Fruit fly (Drosophila melanogaster) whole organism, embryonic: ENCODE data around the gene mbm.

ENCODE experiments used
- Abd-B ChIP-seq: fragments of 200-800 bp; sonication (Bioruptor generic); optimal IDR thresholded peaks from 2 replicates; lab custom pipeline; 2018; ENCODE audit warnings: missing biosample characterization, mild to moderate bottlenecking, missing genetic modification characterization, moderate library complexity
- Atf6 ChIP-seq: fragments of 200-800 bp; sonication (Bioruptor generic); IDR thresholded peaks from 2 replicates; pipeline ENCODE4 v1.3.6; 2022; ENCODE audit warnings: missing biosample characterization, missing genetic modification characterization
- B-H2 ChIP-seq: fragments of 200-800 bp; sonication (Bioruptor generic); optimal IDR thresholded peaks from 2 replicates; lab custom pipeline; 2018; ENCODE audit warnings: missing biosample characterization, mild to moderate bottlenecking, missing genetic modification characterization
- BEAF-32 ChIP-seq: fragments of 200-800 bp; sonication (Bioruptor generic); optimal IDR thresholded peaks from 3 replicates; lab custom pipeline; 2017; ENCODE audit warnings: missing biosample characterization, missing genetic modification characterization, mild to moderate bottlenecking, moderate library complexity, missing genetic modification reagents
- CG10462 ChIP-seq: fragments of 200-800 bp; sonication (Bioruptor generic); optimal IDR thresholded peaks from 2 replicates; lab custom pipeline; 2016; ENCODE audit warnings: missing biosample characterization, missing genetic modification characterization
- CG11247 ChIP-seq: fragments of 200-800 bp; sonication (Bioruptor generic); IDR thresholded peaks from 2 replicates; pipeline ENCODE4 v1.3.6; 2022; ENCODE audit warnings: missing biosample characterization, missing genetic modification characterization
- CG11695 ChIP-seq: fragments of 200-800 bp; sonication (Bioruptor generic); IDR thresholded peaks from 3 replicates; pipeline ENCODE4 v1.3.6; 2022; ENCODE audit warnings: missing biosample characterization, missing genetic modification characterization
- CG12104 ChIP-seq: fragments of 200-800 bp; sonication (Bioruptor generic); optimal IDR thresholded peaks from 3 replicates; lab custom pipeline; 2016; ENCODE audit warnings: missing biosample characterization, missing genetic modification characterization
- CG1602 ChIP-seq: fragments of 200-800 bp; sonication (Bioruptor generic); optimal IDR thresholded peaks from 3 replicates; lab custom pipeline; 2016; ENCODE audit warnings: missing biosample characterization, missing genetic modification characterization
- CG1603 ChIP-seq: fragments of 200-800 bp; sonication (Bioruptor generic); optimal IDR thresholded peaks from 2 replicates; lab custom pipeline; 2019; ENCODE audit warnings: missing biosample characterization, mild to moderate bottlenecking, missing genetic modification characterization, moderate library complexity
- CG1647 ChIP-seq: fragments of 200-800 bp; sonication (Bioruptor generic); optimal IDR thresholded peaks from 3 replicates; lab custom pipeline; 2016; ENCODE audit warnings: missing biosample characterization, missing genetic modification characterization
- CG17385 ChIP-seq: fragments of 200-800 bp; sonication (Bioruptor generic); optimal IDR thresholded peaks from 3 replicates; lab custom pipeline; 2018; ENCODE audit warnings: missing biosample characterization, mild to moderate bottlenecking, missing genetic modification characterization
- CG17829 ChIP-seq: fragments of 200-800 bp; optimal IDR thresholded peaks from 2 replicates; lab custom pipeline; 2019; ENCODE audit warnings: missing biosample characterization, mild to moderate bottlenecking, missing genetic modification characterization, moderate library complexity
- CG2202 ChIP-seq: fragments of 200-800 bp; sonication (Bioruptor generic); optimal IDR thresholded peaks from 2 replicates; lab custom pipeline; 2018; ENCODE audit warnings: missing biosample characterization, mild to moderate bottlenecking, missing genetic modification characterization
- CG2678 ChIP-seq: fragments of 200-800 bp; sonication (Bioruptor generic); optimal IDR thresholded peaks from 3 replicates; lab custom pipeline; 2019; ENCODE audit warnings: missing biosample characterization, mild to moderate bottlenecking, missing genetic modification characterization, moderate library complexity
- CG31224 ChIP-seq: fragments of 200-800 bp; sonication (Bioruptor generic); IDR thresholded peaks from 2 replicates; pipeline ENCODE4 v1.3.6; 2022; ENCODE audit warnings: missing biosample characterization, missing genetic modification characterization
- CG31365 ChIP-seq: fragments of 200-800 bp; sonication (Bioruptor generic); optimal IDR thresholded peaks from 2 replicates; lab custom pipeline; 2018; ENCODE audit warnings: missing biosample characterization, mild to moderate bottlenecking, missing genetic modification characterization
- CG32767 ChIP-seq: fragments of 200-800 bp; sonication (Bioruptor generic); IDR thresholded peaks from 2 replicates; pipeline ENCODE4 v1.3.6; 2022; ENCODE audit warnings: missing biosample characterization, missing genetic modification characterization
- CG6683 ChIP-seq: fragments of 200-800 bp; sonication (Bioruptor generic); optimal IDR thresholded peaks from 2 replicates; lab custom pipeline; 2017; ENCODE audit warnings: missing biosample characterization, mild to moderate bottlenecking, missing genetic modification characterization, missing genetic modification reagents
- CG7271 ChIP-seq: fragments of 200-800 bp; sonication (Bioruptor generic); optimal IDR thresholded peaks from 2 replicates; lab custom pipeline; 2018; ENCODE audit warnings: missing biosample characterization, mild to moderate bottlenecking, missing genetic modification characterization, moderate library complexity
- CG7786 ChIP-seq: fragments of 200-800 bp; sonication (Bioruptor generic); optimal IDR thresholded peaks from 2 replicates; lab custom pipeline; 2016; ENCODE audit warnings: missing biosample characterization, missing genetic modification characterization
- CHES-1-like ChIP-seq: fragments of 200-800 bp; sonication (Bioruptor generic); optimal IDR thresholded peaks from 2 replicates; lab custom pipeline; 2016; ENCODE audit warnings: missing biosample characterization, missing genetic modification characterization
- CTCF ChIP-seq: fragments of 200-800 bp; sonication (Bioruptor generic); optimal IDR thresholded peaks from 2 replicates; lab custom pipeline; 2017; ENCODE audit warnings: missing biosample characterization, mild to moderate bottlenecking, missing genetic modification characterization, moderate library complexity
- CkIIα-i1 ChIP-seq: fragments of 200-800 bp; sonication (Bioruptor generic); IDR thresholded peaks from 2 replicates; pipeline ENCODE4 v1.3.6; 2022; ENCODE audit warnings: missing biosample characterization, missing genetic modification characterization
- Deaf1 ChIP-seq: fragments of 200-800 bp; optimal IDR thresholded peaks from 3 replicates; lab custom pipeline; 2019; ENCODE audit warnings: missing biosample characterization, mild to moderate bottlenecking, missing genetic modification characterization, moderate library complexity
- Dll ChIP-seq: fragments of 200-800 bp; sonication (Bioruptor generic); IDR thresholded peaks from 4 replicates; pipeline ENCODE4 v1.3.6; 2022; ENCODE audit warnings: missing biosample characterization, missing genetic modification characterization; ENCODE audit not compliant: partially characterized antibody
- Ets65A ChIP-seq: fragments of 200-800 bp; sonication (Bioruptor generic); peaks from one replicate; lab custom pipeline; 2016; ENCODE audit warnings: missing biosample characterization, missing genetic modification characterization
- HLH3B ChIP-seq: fragments of 200-800 bp; sonication (Bioruptor generic); IDR thresholded peaks from 2 replicates; pipeline ENCODE4 v1.3.6; 2022; ENCODE audit warnings: missing biosample characterization, missing genetic modification characterization
- Hmx ChIP-seq: fragments of 200-800 bp; sonication (Bioruptor generic); optimal IDR thresholded peaks from 2 replicates; lab custom pipeline; 2016; ENCODE audit warnings: missing biosample characterization, missing genetic modification characterization
- Hsf ChIP-seq: fragments of 200-800 bp; sonication (Bioruptor generic); optimal IDR thresholded peaks from 3 replicates; lab custom pipeline; 2016; ENCODE audit warnings: missing biosample characterization, missing genetic modification characterization
- NK7.1 ChIP-seq: fragments of 200-800 bp; sonication (Bioruptor generic); optimal IDR thresholded peaks from 3 replicates; lab custom pipeline; 2016; ENCODE audit warnings: missing biosample characterization, missing genetic modification characterization
- Pdp1 ChIP-seq, 2 experiments: fragments of 200-800 bp; sonication (Bioruptor generic); optimal IDR thresholded peaks; 3 replicates each; lab custom pipeline; 2016; ENCODE audit warnings: missing biosample characterization in 2 of 2, missing genetic modification characterization in 2 of 2, mild to moderate bottlenecking in 1 of 2, moderate library complexity in 1 of 2
- Ravus ChIP-seq: fragments of 200-800 bp; sonication (Bioruptor generic); IDR thresholded peaks from 2 replicates; pipeline ENCODE4 v1.3.6; 2022; ENCODE audit warnings: missing biosample characterization, missing genetic modification characterization
- Sry-δ ChIP-seq: fragments of 200-800 bp; sonication (Bioruptor generic); optimal IDR thresholded peaks from 2 replicates; lab custom pipeline; 2016; ENCODE audit warnings: missing biosample characterization, missing genetic modification characterization
- Ssrp ChIP-seq: fragments of 200-800 bp; sonication (Bioruptor generic); optimal IDR thresholded peaks from 2 replicates; lab custom pipeline; 2018; ENCODE audit warnings: missing biosample characterization, mild to moderate bottlenecking, missing genetic modification characterization, moderate library complexity
- Tbp ChIP-seq: fragments of >200 bp; optimal IDR thresholded peaks from 2 replicates; lab custom pipeline; 2018; ENCODE audit warnings: missing biosample characterization, missing genetic modification characterization
- ato ChIP-seq: fragments of 200-800 bp; sonication (Bioruptor generic); IDR thresholded peaks from 2 replicates; pipeline ENCODE4 v1.3.6; 2022; ENCODE audit warnings: missing biosample characterization, missing genetic modification characterization; ENCODE audit not compliant: partially characterized antibody
- cg ChIP-seq: fragments of 200-800 bp; sonication (Bioruptor generic); optimal IDR thresholded peaks from 3 replicates; lab custom pipeline; 2019; ENCODE audit warnings: missing biosample characterization, mild to moderate bottlenecking, missing genetic modification characterization, moderate library complexity
- chm ChIP-seq: fragments of 200-800 bp; sonication (Bioruptor generic); IDR thresholded peaks from 2 replicates; pipeline ENCODE4 v1.3.6; 2022; ENCODE audit warnings: missing biosample characterization, missing genetic modification characterization
- crol ChIP-seq: fragments of 200-800 bp; sonication (Bioruptor generic); IDR thresholded peaks from 2 replicates; pipeline ENCODE4 v1.3.6; 2022; ENCODE audit warnings: missing biosample characterization, missing genetic modification characterization
- fd102C ChIP-seq: fragments of 200-800 bp; sonication (Bioruptor generic); optimal IDR thresholded peaks from 2 replicates; lab custom pipeline; 2018; ENCODE audit warnings: missing biosample characterization, mild to moderate bottlenecking, missing genetic modification characterization, moderate library complexity
- hth ChIP-seq: fragments of >200 bp; optimal IDR thresholded peaks from 2 replicates; lab custom pipeline; 2017; ENCODE audit warnings: inconsistent platforms
- org-1 ChIP-seq: fragments of 200-800 bp; sonication (Bioruptor generic); optimal IDR thresholded peaks from 2 replicates; lab custom pipeline; 2017; ENCODE audit warnings: missing biosample characterization, missing genetic modification characterization
- ranshi ChIP-seq: fragments of 200-800 bp; sonication (Bioruptor generic); IDR thresholded peaks from 2 replicates; pipeline ENCODE4 v1.3.6; 2022; ENCODE audit warnings: missing biosample characterization, missing genetic modification characterization
- row ChIP-seq: fragments of 200-800 bp; sonication (Bioruptor generic); IDR thresholded peaks from 3 replicates; pipeline ENCODE4 v1.3.6; 2022; ENCODE audit warnings: missing biosample characterization, missing genetic modification characterization
- run ChIP-seq: fragments of 200-800 bp; sonication (Bioruptor generic); optimal IDR thresholded peaks from 3 replicates; lab custom pipeline; 2018; ENCODE audit warnings: missing biosample characterization, mild to moderate bottlenecking, missing genetic modification characterization
- sens-2 ChIP-seq: fragments of 200-800 bp; sonication (Bioruptor generic); IDR thresholded peaks from 2 replicates; pipeline ENCODE4 v1.3.6; 2022; ENCODE audit warnings: missing biosample characterization, missing genetic modification characterization
- sisA ChIP-seq: fragments of 200-800 bp; sonication (Bioruptor generic); IDR thresholded peaks from 2 replicates; pipeline ENCODE4 v1.3.6; 2022; ENCODE audit warnings: missing biosample characterization, missing genetic modification characterization
- slbo ChIP-seq: fragments of 200-800 bp; sonication (Bioruptor generic); IDR thresholded peaks from 2 replicates; pipeline ENCODE4 v1.3.6; 2022; ENCODE audit warnings: missing biosample characterization, missing genetic modification characterization
- slp2 ChIP-seq: fragments of 200-800 bp; sonication (Bioruptor generic); optimal IDR thresholded peaks from 2 replicates; lab custom pipeline; 2016; ENCODE audit warnings: missing biosample characterization, missing genetic modification characterization
- ssp ChIP-seq: fragments of 200-800 bp; sonication (Bioruptor generic); IDR thresholded peaks from 2 replicates; pipeline ENCODE4 v1.3.6; 2022; ENCODE audit warnings: missing biosample characterization, missing genetic modification characterization
- zfh2 ChIP-seq: fragments of 200-800 bp; sonication (Bioruptor generic); optimal IDR thresholded peaks from 2 replicates; lab custom pipeline; 2016; ENCODE audit warnings: missing biosample characterization, missing genetic modification characterization

Gene mbm

DNA sequence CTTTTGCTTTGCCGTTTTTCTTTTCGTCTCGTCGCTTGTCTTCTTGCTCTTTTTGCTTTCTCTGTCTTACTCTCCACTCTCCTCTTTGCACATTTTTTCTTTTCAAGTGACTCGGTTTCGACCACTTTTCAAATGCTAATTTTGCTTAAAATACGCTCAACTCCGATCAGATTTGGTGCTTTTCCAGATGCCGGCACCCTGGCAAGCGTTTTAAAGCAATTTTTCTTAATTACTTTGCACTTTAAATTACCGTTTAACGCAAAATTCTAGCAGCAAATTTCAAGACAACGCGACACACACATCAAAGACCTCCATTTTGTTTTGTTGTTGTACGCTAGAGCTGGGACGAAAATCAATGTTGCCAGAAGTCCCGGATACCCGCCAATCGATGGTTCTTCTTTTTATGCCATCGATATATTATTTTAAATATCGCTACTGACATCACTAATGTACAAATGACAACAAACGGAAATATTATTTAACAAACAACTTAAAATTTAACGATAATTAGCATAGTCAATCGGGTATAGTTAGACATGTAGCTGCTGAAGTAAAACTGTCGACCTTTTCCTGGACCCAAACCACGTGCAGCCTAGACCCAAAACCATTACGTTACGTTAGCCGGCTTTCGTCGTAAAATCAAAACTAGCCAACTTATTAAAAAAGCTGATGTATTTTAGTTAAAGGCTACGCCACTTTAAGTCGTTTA lies 22.9 kb downstream of the mbm start, which contains the start of gene kis (continued):
- peak; percentile 61 for TF ChIP-seq slbo
- TF ChIP-seq Dll, result peak; percentile 97
- TF ChIP-seq row (GFP tag; lab: Robert Waterston, UW), result peak; percentile 61
- TF ChIP-seq ssp (GFP tag; lab: Robert Waterston, UW), result no peak
- TF ChIP-seq Ssrp, result no peak
- TF ChIP-seq CG31365 (tag; lab: Kevin White, UChicago), result peak; percentile 12
- TF ChIP-seq ato (GFP tag; lab: Robert Waterston, UW), result peak; percentile 91
- no peak for TF ChIP-seq CG12104
- no peak for TF ChIP-seq Hmx (GFP tag; lab: Kevin White, UChicago)
- TF ChIP-seq CG2202, result no peak
- TF ChIP-seq Ravus, result no peak
- TF ChIP-seq org-1 (GFP tag; lab: Kevin White, UChicago), result no peak
- no peak for TF ChIP-seq CG6683
- TF ChIP-seq Abd-B, result peak; percentile 57
- no peak; the same call in 1 of the 2 replicates for TF ChIP-seq HLH3B (GFP tag; lab: Robert Waterston, UW)
- TF ChIP-seq sens-2, result no peak
- no peak for TF ChIP-seq hth (lab: Kevin White, UChicago)
- TF ChIP-seq CG10462 (GFP tag; lab: Kevin White, UChicago), result no peak
- TF ChIP-seq NK7.1, result peak; percentile 3
- no peak for TF ChIP-seq CG1602 (GFP tag; lab: Kevin White, UChicago)
- no peak for TF ChIP-seq Atf6 (GFP tag; lab: Robert Waterston, UW)
- 0 out of 2 replicates have a peak, but pooled peaks have one; percentile 29 for TF ChIP-seq chm (GFP tag; lab: Robert Waterston, UW)
- TF ChIP-seq CG17829, result peak; percentile 37
- peak; percentile 59 for TF ChIP-seq Hsf
- TF ChIP-seq cg (GFP tag; lab: Kevin White, UChicago), result peak; percentile 47
- peak; percentile 1 for TF ChIP-seq CG17385 (GFP tag; lab: Kevin White, UChicago)
- peak; percentile 52 for TF ChIP-seq crol (GFP tag; lab: Robert Waterston, UW)
- TF ChIP-seq run (tag; lab: Kevin White, UChicago), result no peak
- peak; percentile 42 to 66 for TF ChIP-seq Pdp1 (GFP tag; optimal IDR thresholded peaks at IDR 0.05; lab: Kevin White, UChicago)
- peak; percentile 3 for TF ChIP-seq CG1647 (GFP tag; lab: Kevin White, UChicago)
- no peak for TF ChIP-seq ranshi (GFP tag; lab: Robert Waterston, UW)
- TF ChIP-seq Sry-δ (GFP tag; lab: Kevin White, UChicago), result peak; percentile 99
- peak; percentile 41 for TF ChIP-seq CG2678 (tag; lab: Kevin White, UChicago)
- TF ChIP-seq sisA, result no peak
- TF ChIP-seq Ets65A (GFP tag; lab: Kevin White, UChicago), result peak; percentile 94
- peak; percentile 19; the same call in 1 of the 2 replicates for TF ChIP-seq CG11247 (GFP tag; lab: Robert Waterston, UW)
- no peak for TF ChIP-seq fd102C (GFP tag; lab: Kevin White, UChicago)
- peak; percentile 98 for TF ChIP-seq BEAF-32
- peak; percentile 65 for TF ChIP-seq B-H2
- TF ChIP-seq CG31224, result no peak
- TF ChIP-seq CG7786 (GFP tag; lab: Kevin White, UChicago), result no peak
- TF ChIP-seq CG7271 (tag; lab: Kevin White, UChicago), result peak; percentile 20
- TF ChIP-seq slp2 (GFP tag; lab: Kevin White, UChicago), result no peak
- TF ChIP-seq CTCF, result peak; percentile 54
- peak; percentile 76 for TF ChIP-seq CG1603 (tag; lab: Kevin White, UChicago)
- peak; percentile 51; the same call in 1 of the 2 replicates for TF ChIP-seq CG32767 (GFP tag; lab: Robert Waterston, UW)
- no peak for TF ChIP-seq CkIIα-i1
- TF ChIP-seq zfh2 (GFP tag; lab: Kevin White, UChicago), result peak; percentile 31
- peak; percentile 76 for TF ChIP-seq CHES-1-like (GFP tag; lab: Kevin White, UChicago)
- TF ChIP-seq CG11695 (GFP tag; lab: Robert Waterston, UW), result no peak
- peak; percentile 35 for TF ChIP-seq Deaf1
- TF ChIP-seq Tbp (GFP tag; lab: Kevin White, UChicago), result no peak
